Fruit fly (Drosophila melanogaster): ENCODE measurements around the gene CG3609.

Gene CG3609

dm6 chr2L:2373818-2374746, at the start of gene CG3609, which contains the start of gene CG15390:
TSS of gene CG3609 (minus strand) at chr2L:2374627.
TSS of gene CG15390 (plus strand) at chr2L:2374713.
- TF ChIP-seq CG8478 (optimal IDR thresholded peaks at IDR 0.05) (no peak), pan (optimal IDR thresholded peaks at IDR 0.05) (no peak), Dll (optimal IDR thresholded peaks at IDR 0.05) (no peak), usp (GFP tag; optimal IDR thresholded peaks at IDR 0.05) (no peak), EcR (GFP tag; optimal IDR thresholded peaks at IDR 0.05) (no peak), psq (optimal IDR thresholded peaks at IDR 0.05) (no peak)

dm6 chr2L:2420490-2420889, 46.1 kb upstream of the CG3609 start, which contains the start of gene CG9886:
TSS of gene CG9886 (plus strand) at chr2L:2420830.
- TF ChIP-seq CG8478 (optimal IDR thresholded peaks at IDR 0.05) (no peak), Dll (optimal IDR thresholded peaks at IDR 0.05) (no peak), psq (optimal IDR thresholded peaks at IDR 0.05) (no peak), pan (optimal IDR thresholded peaks at IDR 0.05) (no peak), EcR (GFP tag; optimal IDR thresholded peaks at IDR 0.05) (no peak), usp (GFP tag; optimal IDR thresholded peaks at IDR 0.05) (no peak)

dm6 chr2L:2419913-2420312, 45.5 kb upstream of the CG3609 start, which contains the start of gene CG34447:
TSS of gene CG34447 (minus strand) at chr2L:2420013.
- no peak for TF ChIP-seq CG8478 (optimal IDR thresholded peaks at IDR 0.05)
- no peak for TF ChIP-seq psq (optimal IDR thresholded peaks at IDR 0.05)

DNA sequence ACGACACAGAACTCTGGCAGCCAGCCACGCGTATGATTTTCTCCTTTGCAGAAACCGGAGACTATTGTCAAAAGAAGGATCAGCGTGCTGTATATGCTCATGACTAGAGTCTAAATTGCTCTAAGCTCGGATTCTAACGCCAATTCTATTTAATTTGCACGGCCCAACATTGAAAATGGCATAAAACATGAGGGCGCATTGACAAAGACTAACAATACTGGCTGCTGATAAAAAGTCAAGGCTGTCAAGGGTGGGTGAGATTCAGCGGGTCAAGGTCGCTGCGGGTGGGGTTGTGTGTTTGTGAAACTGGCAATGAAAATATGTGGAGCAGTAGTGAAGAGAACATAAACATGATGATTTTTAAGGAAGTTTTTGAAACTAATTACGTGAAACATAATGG, 43.4 kb upstream of the CG3609 start, which contains the start of gene CG34448:
Gene CG34448 (minus strand): TSS at position 101 of the 400 bp plus-strand sequence.
- TF ChIP-seq psq (optimal IDR thresholded peaks at IDR 0.05) (no peak), pan (optimal IDR thresholded peaks at IDR 0.05) (no peak), EcR (GFP tag; optimal IDR thresholded peaks at IDR 0.05) (no peak), Dll (optimal IDR thresholded peaks at IDR 0.05) (no peak), CG8478 (optimal IDR thresholded peaks at IDR 0.05) (no peak), usp (GFP tag; optimal IDR thresholded peaks at IDR 0.05) (no peak)

dm6 chr2L:2416620-2417019, 42.2 kb upstream of the CG3609 start, which contains the start of gene CG31948:
TSS of gene CG31948 (minus strand) at chr2L:2416720.
- no peak for TF ChIP-seq psq (optimal IDR thresholded peaks at IDR 0.05)
- TF ChIP-seq CG8478 (optimal IDR thresholded peaks at IDR 0.05) = no peak
- no peak for TF ChIP-seq usp (GFP tag; optimal IDR thresholded peaks at IDR 0.05)
- TF ChIP-seq EcR (GFP tag; optimal IDR thresholded peaks at IDR 0.05) = no peak
- TF ChIP-seq pan (optimal IDR thresholded peaks at IDR 0.05) = no peak
- no peak for TF ChIP-seq Dll (optimal IDR thresholded peaks at IDR 0.05)

- TF ChIP-seq psq (optimal IDR thresholded peaks at IDR 0.05) = no peak
- no peak for TF ChIP-seq usp (GFP tag; optimal IDR thresholded peaks at IDR 0.05)
- TF ChIP-seq EcR (GFP tag; optimal IDR thresholded peaks at IDR 0.05) = no peak
- TF ChIP-seq pan (optimal IDR thresholded peaks at IDR 0.05) = no peak
- no peak for TF ChIP-seq Dll (optimal IDR thresholded peaks at IDR 0.05)
- TF ChIP-seq CG8478 (optimal IDR thresholded peaks at IDR 0.05) = no peak
Observed at dm6 chr2L:2415109-2415508, 40.7 kb upstream of the CG3609 start, which contains the start of gene CG18641. TSS of gene CG18641 (minus strand) at chr2L:2415322.

dm6 chr2L:2413093-2413492, 38.7 kb upstream of the CG3609 start:
- no peak for TF ChIP-seq CG8478 (optimal IDR thresholded peaks at IDR 0.05)
- TF ChIP-seq EcR (GFP tag; optimal IDR thresholded peaks at IDR 0.05) = no peak
- TF ChIP-seq psq (optimal IDR thresholded peaks at IDR 0.05) = no peak
- TF ChIP-seq usp (GFP tag; optimal IDR thresholded peaks at IDR 0.05) = no peak
- no peak for TF ChIP-seq Dll (optimal IDR thresholded peaks at IDR 0.05)
- no peak for TF ChIP-seq pan (optimal IDR thresholded peaks at IDR 0.05)

DNA sequence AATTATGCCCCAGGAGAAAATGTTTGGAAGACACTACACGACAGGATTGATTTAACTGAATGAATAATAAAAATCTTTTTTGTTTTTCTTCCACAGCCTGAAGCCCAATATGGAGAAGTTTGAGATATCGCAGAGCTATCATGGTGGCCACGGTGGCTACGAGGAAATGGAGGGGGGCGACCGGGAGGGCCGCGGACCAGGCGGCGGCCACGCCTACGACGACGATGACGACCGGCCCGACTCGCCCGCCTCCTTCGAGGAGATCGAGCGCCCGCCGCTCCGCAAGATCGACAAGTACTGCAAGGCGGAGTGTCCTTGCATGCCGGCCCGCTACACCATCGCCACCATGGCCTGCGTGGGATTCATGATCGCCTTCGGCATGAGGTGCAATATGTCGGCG, 30.2 kb upstream of the CG3609 start:
- TF ChIP-seq EcR (GFP tag; optimal IDR thresholded peaks at IDR 0.05) (no peak), pan (optimal IDR thresholded peaks at IDR 0.05) (no peak)

DNA sequence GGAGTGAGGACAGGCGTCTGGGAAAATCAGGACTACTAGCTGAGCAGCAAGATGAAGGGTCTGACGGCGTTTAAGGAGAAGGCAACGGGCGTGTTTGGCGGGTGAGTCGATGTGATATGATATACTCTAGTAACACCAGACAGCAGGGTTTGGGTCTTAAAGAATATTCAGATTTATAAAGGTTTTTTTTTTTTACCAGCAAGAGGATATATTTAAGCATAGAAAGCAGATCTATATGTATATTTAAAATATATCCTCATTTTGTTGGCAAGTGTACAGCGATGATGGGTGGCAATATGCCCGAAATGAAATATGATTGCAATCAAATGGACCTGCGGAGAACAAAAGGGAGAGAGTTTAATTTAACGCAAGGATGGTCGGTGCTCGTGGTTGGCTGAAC, 27.8 kb upstream of the CG3609 start:
- no peak for TF ChIP-seq Dll (optimal IDR thresholded peaks at IDR 0.05)
- no peak for TF ChIP-seq psq (optimal IDR thresholded peaks at IDR 0.05)
- no peak for TF ChIP-seq usp (GFP tag; optimal IDR thresholded peaks at IDR 0.05)
- no peak for TF ChIP-seq CG8478 (optimal IDR thresholded peaks at IDR 0.05)
- no peak for TF ChIP-seq EcR (GFP tag; optimal IDR thresholded peaks at IDR 0.05)
- no peak for TF ChIP-seq pan (optimal IDR thresholded peaks at IDR 0.05)

DNA sequence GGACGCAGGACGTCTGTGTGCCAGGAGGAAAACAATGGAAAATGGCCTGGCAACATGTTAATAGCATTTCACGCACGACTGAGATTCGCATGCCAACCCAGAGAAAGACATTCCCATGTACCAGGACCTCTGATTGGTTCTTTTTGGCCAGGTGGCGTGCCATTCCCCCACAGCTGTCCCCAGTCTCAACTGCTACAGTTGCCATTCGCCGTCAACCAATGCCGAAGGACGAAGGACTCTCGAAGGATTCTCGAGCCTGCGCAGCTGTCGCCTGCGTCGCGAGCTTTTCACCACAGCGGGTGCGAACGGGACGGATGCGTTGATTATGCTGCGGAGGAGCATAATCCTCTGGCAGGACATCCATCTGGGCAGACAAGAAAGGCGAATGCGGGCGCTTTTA, 25.5 kb upstream of the CG3609 start, which contains the start of gene VGlut:
Gene VGlut (plus strand): TSS at position 399 of the 400 bp plus-strand sequence.
- TF ChIP-seq psq (optimal IDR thresholded peaks at IDR 0.05) (no peak), EcR (GFP tag; optimal IDR thresholded peaks at IDR 0.05) (no peak), pan (optimal IDR thresholded peaks at IDR 0.05) (no peak), Dll (optimal IDR thresholded peaks at IDR 0.05) (no peak), CG8478 (optimal IDR thresholded peaks at IDR 0.05) (no peak), usp (GFP tag; optimal IDR thresholded peaks at IDR 0.05) (no peak)

DNA sequence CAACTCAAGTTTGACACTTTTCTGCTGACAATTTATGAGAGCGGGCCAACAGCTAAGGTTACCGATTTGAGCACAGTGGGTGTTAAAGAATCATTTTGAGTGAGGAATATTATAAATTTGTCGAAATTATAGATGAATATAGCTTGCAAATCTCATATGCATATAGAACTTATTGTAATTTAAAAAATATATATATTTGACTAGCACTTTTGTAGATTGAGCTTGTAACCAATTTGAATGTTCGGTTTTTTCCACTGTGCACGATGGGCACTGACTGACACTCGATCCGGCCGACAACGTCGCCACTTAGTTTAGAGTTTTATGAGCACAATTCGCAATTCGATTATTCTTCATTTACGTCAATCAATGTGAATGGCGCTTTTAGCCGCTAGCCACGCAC, 24.0 kb upstream of the CG3609 start:
- TF ChIP-seq EcR (GFP tag; optimal IDR thresholded peaks at IDR 0.05) = no peak
- no peak for TF ChIP-seq pan (optimal IDR thresholded peaks at IDR 0.05)
- no peak for TF ChIP-seq psq (optimal IDR thresholded peaks at IDR 0.05)
- TF ChIP-seq Dll (optimal IDR thresholded peaks at IDR 0.05) = no peak
- TF ChIP-seq CG8478 (optimal IDR thresholded peaks at IDR 0.05) = no peak
- no peak for TF ChIP-seq usp (GFP tag; optimal IDR thresholded peaks at IDR 0.05)

- TF ChIP-seq psq (optimal IDR thresholded peaks at IDR 0.05) (no peak), CG8478 (optimal IDR thresholded peaks at IDR 0.05) (no peak), pan (optimal IDR thresholded peaks at IDR 0.05) (no peak), usp (GFP tag; optimal IDR thresholded peaks at IDR 0.05) (no peak), Dll (optimal IDR thresholded peaks at IDR 0.05) (no peak), EcR (GFP tag; optimal IDR thresholded peaks at IDR 0.05) (no peak)
Observed at dm6 chr2L:2397080-2397479, 22.7 kb upstream of the CG3609 start.
